Worm (Caenorhabditis elegans) whole organism, late embryonic: ENCODE measurements around the gene C53B7.2.
A peak's percentile ranks its signal among the peaks of the same experiment; 100 is the strongest.
"Not testable (repeated sequence)": the region's sequence is repeated elsewhere in the genome, so short reads cannot be mapped to it uniquely, and the experiment has no call there.

ENCODE experiments used
- C08G9.2 ChIP-seq: sonication (generic microtip); optimal IDR thresholded peaks from 2 replicates; lab custom pipeline; 2016; ENCODE audit warnings: mild to moderate bottlenecking, missing genetic modification characterization, moderate library complexity, missing compliant biosample characterization
- C38D4.7 ChIP-seq: fragments of 200-800 bp; sonication (Bioruptor generic); optimal IDR thresholded peaks from 2 replicates; lab custom pipeline; 2018; ENCODE audit warnings: mild to moderate bottlenecking, missing genetic modification characterization, moderate library complexity, missing compliant biosample characterization
- F13H6.1 ChIP-seq: sonication (generic microtip); optimal IDR thresholded peaks from 2 replicates; lab custom pipeline; 2016; ENCODE audit warnings: missing genetic modification characterization, missing compliant biosample characterization
- K09A11.1 ChIP-seq: sonication (generic microtip); optimal IDR thresholded peaks from 2 replicates; lab custom pipeline; 2017; ENCODE audit warnings: antibody characterized with exemption, mild to moderate bottlenecking, missing genetic modification characterization, missing compliant biosample characterization; ENCODE audit not compliant: insufficient read depth
- Y22D7AL.16 ChIP-seq: sonication (generic microtip); optimal IDR thresholded peaks from 2 replicates; lab custom pipeline; 2016; ENCODE audit warnings: missing genetic modification characterization, missing compliant biosample characterization
- ahr-1 ChIP-seq: sonication (generic microtip); optimal IDR thresholded peaks from 2 replicates; lab custom pipeline; 2016; ENCODE audit warnings: missing genetic modification characterization, missing compliant biosample characterization
- ama-1 ChIP-seq: fragments of 150-350 bp; optimal IDR thresholded peaks from 2 replicates; lab custom pipeline; 2014
- ceh-14 ChIP-seq: sonication (generic microtip); optimal IDR thresholded peaks from 2 replicates; lab custom pipeline; 2016; ENCODE audit warnings: missing genotype, missing genetic modification characterization, missing compliant biosample characterization
- ceh-19 ChIP-seq: fragments of 200-800 bp; sonication (Bioruptor generic); optimal IDR thresholded peaks from 2 replicates; lab custom pipeline; 2018; ENCODE audit warnings: mild to moderate bottlenecking, missing genetic modification characterization, missing compliant biosample characterization
- ceh-2 ChIP-seq: sonication (generic microtip); optimal IDR thresholded peaks from 2 replicates; lab custom pipeline; 2016; ENCODE audit warnings: missing genotype, missing genetic modification characterization, missing compliant biosample characterization
- ceh-22 ChIP-seq: sonication (generic microtip); optimal IDR thresholded peaks from 2 replicates; lab custom pipeline; 2017; ENCODE audit warnings: missing biosample characterization, missing genetic modification characterization
- ceh-24 ChIP-seq: sonication (generic microtip); optimal IDR thresholded peaks from 2 replicates; lab custom pipeline; 2016; ENCODE audit warnings: mild to moderate bottlenecking, missing genetic modification characterization, missing compliant biosample characterization
- ceh-34 ChIP-seq: sonication (generic microtip); optimal IDR thresholded peaks from 2 replicates; lab custom pipeline; 2016; ENCODE audit warnings: mild to moderate bottlenecking, missing genetic modification characterization, missing compliant biosample characterization
- ceh-45 ChIP-seq: fragments of 200-800 bp; sonication (Bioruptor generic); IDR thresholded peaks from 2 replicates; pipeline ENCODE4 v1.3.6; 2022; ENCODE audit warnings: missing genetic modification reagents, missing genetic modification characterization, missing compliant biosample characterization
- ceh-6 ChIP-seq: fragments of 200-800 bp; sonication (Bioruptor generic); optimal IDR thresholded peaks from 2 replicates; lab custom pipeline; 2018; ENCODE audit warnings: mild to moderate bottlenecking, missing genetic modification characterization, missing compliant biosample characterization
- ceh-9 ChIP-seq: sonication (generic microtip); optimal IDR thresholded peaks from 2 replicates; lab custom pipeline; 2016; ENCODE audit warnings: mild to moderate bottlenecking, missing genetic modification characterization, inconsistent platforms, missing compliant biosample characterization
- che-1 ChIP-seq: sonication (generic microtip); optimal IDR thresholded peaks from 2 replicates; lab custom pipeline; 2016; ENCODE audit warnings: mild to moderate bottlenecking, missing genetic modification characterization, missing compliant biosample characterization
- dve-1 ChIP-seq: sonication (generic microtip); optimal IDR thresholded peaks from 2 replicates; lab custom pipeline; 2017; ENCODE audit warnings: antibody characterized with exemption, mild to moderate bottlenecking, missing genetic modification characterization, missing compliant biosample characterization
- elt-2 ChIP-seq: sonication (generic microtip); optimal IDR thresholded peaks from 2 replicates; lab custom pipeline; 2016; ENCODE audit warnings: missing genetic modification reagents, missing genetic modification characterization, missing compliant biosample characterization
- elt-4 ChIP-seq: sonication (generic microtip); optimal IDR thresholded peaks from 2 replicates; lab custom pipeline; 2016; ENCODE audit warnings: missing genetic modification characterization, missing compliant biosample characterization
- ets-4 ChIP-seq: sonication (generic microtip); optimal IDR thresholded peaks from 2 replicates; lab custom pipeline; 2016; ENCODE audit warnings: missing genetic modification characterization, missing compliant biosample characterization
- fax-1 ChIP-seq: sonication (generic microtip); optimal IDR thresholded peaks from 2 replicates; lab custom pipeline; 2016; ENCODE audit warnings: missing genotype, missing genetic modification characterization, missing compliant biosample characterization
- fkh-10 ChIP-seq: fragments of 150-350 bp; optimal IDR thresholded peaks from 2 replicates; lab custom pipeline; 2014; ENCODE audit warnings: missing biosample characterization, missing genetic modification reagents, missing genetic modification characterization
- hlh-30 ChIP-seq: sonication (generic microtip); optimal IDR thresholded peaks from 2 replicates; lab custom pipeline; 2017; ENCODE audit warnings: antibody characterized with exemption, missing genetic modification characterization, missing compliant biosample characterization; ENCODE audit not compliant: insufficient read depth
- hlh-6 ChIP-seq: sonication (generic microtip); optimal IDR thresholded peaks from 2 replicates; lab custom pipeline; 2016; ENCODE audit warnings: missing genotype, missing genetic modification characterization, missing compliant biosample characterization
- hlh-8 ChIP-seq: sonication (generic microtip); optimal IDR thresholded peaks from 2 replicates; lab custom pipeline; 2016; ENCODE audit warnings: missing genotype, missing genetic modification characterization, missing compliant biosample characterization
- lin-11 ChIP-seq: fragments of 200-800 bp; sonication (Bioruptor generic); optimal IDR thresholded peaks from 2 replicates; lab custom pipeline; 2018; ENCODE audit warnings: mild to moderate bottlenecking, missing genetic modification characterization, missing compliant biosample characterization
- madf-2 ChIP-seq: sonication (generic microtip); optimal IDR thresholded peaks from 2 replicates; lab custom pipeline; 2017; ENCODE audit warnings: missing genetic modification characterization, missing compliant biosample characterization
- mec-3 ChIP-seq: sonication (generic microtip); optimal IDR thresholded peaks from 2 replicates; lab custom pipeline; 2016; ENCODE audit warnings: borderline replicate concordance, missing genetic modification characterization, missing compliant biosample characterization
- nfya-1 ChIP-seq: sonication (generic microtip); optimal IDR thresholded peaks from 2 replicates; lab custom pipeline; 2017; ENCODE audit warnings: missing genetic modification characterization, mild to moderate bottlenecking, missing compliant biosample characterization, antibody characterized with exemption, moderate library complexity
- nhr-11 ChIP-seq: fragments of 150-350 bp; optimal IDR thresholded peaks from 2 replicates; lab custom pipeline; 2014; ENCODE audit warnings: missing biosample characterization, missing genetic modification characterization
- npax-4 ChIP-seq: sonication (generic microtip); optimal IDR thresholded peaks from 2 replicates; lab custom pipeline; 2016; ENCODE audit warnings: missing genetic modification characterization, missing compliant biosample characterization
- pat-9 ChIP-seq: fragments of 200-800 bp; sonication (Bioruptor generic); optimal IDR thresholded peaks from 2 replicates; lab custom pipeline; 2018; ENCODE audit warnings: mild to moderate bottlenecking, missing genetic modification characterization, moderate library complexity, missing compliant biosample characterization
- pha-4 ChIP-seq: fragments of 150-350 bp; optimal IDR thresholded peaks from 2 replicates; lab custom pipeline; 2018; ENCODE audit warnings: missing biosample characterization, missing genetic modification reagents, missing genetic modification characterization
- sdc-2 ChIP-seq: sonication (generic microtip); optimal IDR thresholded peaks from 2 replicates; lab custom pipeline; 2016; ENCODE audit warnings: missing genotype, missing genetic modification characterization, missing compliant biosample characterization
- sox-4 ChIP-seq: sonication (generic microtip); optimal IDR thresholded peaks from 2 replicates; lab custom pipeline; 2017; ENCODE audit warnings: mild to moderate bottlenecking, missing genetic modification characterization, inconsistent platforms, missing compliant biosample characterization
- tbx-2 ChIP-seq: sonication (generic microtip); optimal IDR thresholded peaks from 2 replicates; lab custom pipeline; 2016; ENCODE audit warnings: missing genetic modification characterization, missing compliant biosample characterization
- ttx-3 ChIP-seq: sonication (generic microtip); optimal IDR thresholded peaks from 2 replicates; lab custom pipeline; 2016; ENCODE audit warnings: missing genetic modification reagents, missing genetic modification characterization, missing compliant biosample characterization
- unc-3 ChIP-seq, 2 experiments: fragments of 200-800 bp in 1 of 2; sonication (Bioruptor generic) in 1 of 2; sonication (generic microtip) in 1 of 2; conservative IDR thresholded peaks in 1 of 2; optimal IDR thresholded peaks in 1 of 2; 2 replicates each; pipeline versions ENCODE4 v1.3.6 to Lab custom; 2016 to 2022; ENCODE audit warnings: missing compliant biosample characterization in 2 of 2, missing genetic modification characterization in 2 of 2, missing genetic modification reagents in 1 of 2
- unc-42 ChIP-seq: sonication (generic microtip); optimal IDR thresholded peaks from 2 replicates; lab custom pipeline; 2016; ENCODE audit warnings: missing genotype, missing genetic modification characterization, missing compliant biosample characterization
- zip-5 ChIP-seq: sonication (generic microtip); optimal IDR thresholded peaks from 2 replicates; lab custom pipeline; 2016; ENCODE audit warnings: missing genetic modification characterization, missing compliant biosample characterization

Gene C53B7.2

DNA sequence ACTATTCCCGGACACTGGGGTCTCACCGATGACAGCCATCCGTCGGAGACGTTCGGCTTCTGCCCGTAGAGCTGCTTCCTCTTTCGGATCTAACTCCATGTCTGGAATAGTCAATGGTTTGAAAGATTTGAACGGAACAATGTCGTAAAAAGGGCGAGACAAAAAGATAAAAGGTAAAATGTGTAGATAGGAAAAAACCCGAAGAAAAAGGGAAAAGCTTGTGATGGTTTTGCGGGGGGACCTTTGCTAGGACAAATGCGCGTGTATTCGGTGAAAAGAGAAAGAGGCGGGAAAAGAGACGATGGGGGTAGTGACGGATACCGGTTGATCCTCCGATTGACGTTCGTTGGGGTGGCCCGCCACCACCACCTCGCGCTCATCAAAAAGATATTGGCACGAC, 31.4 kb downstream of the C53B7.2 start, which contains the start of gene col-173:
col-173 (minus strand) TSS at position 101 of the 400 bp plus-strand sequence.
- TF ChIP-seq nfya-1: no peak
- TF ChIP-seq ceh-14 (tag; lab: Kevin White, UChicago): no peak
- TF ChIP-seq ceh-34: no peak
- TF ChIP-seq ets-4 (tag; lab: Kevin White, UChicago): no peak
- TF ChIP-seq ceh-19: no peak
- no peak for TF ChIP-seq madf-2
- no peak for TF ChIP-seq ceh-24 (tag; lab: Kevin White, UChicago)
- no peak for TF ChIP-seq nhr-11 (tag; lab: Kevin White, UChicago)
- no peak for TF ChIP-seq elt-4 (tag; lab: Kevin White, UChicago)
- TF ChIP-seq hlh-6 (tag; lab: Kevin White, UChicago): no peak
- no peak for TF ChIP-seq ahr-1 (tag; lab: Kevin White, UChicago)
- TF ChIP-seq ceh-2: no peak
- TF ChIP-seq fkh-10 (GFP tag; lab: Kevin White, UChicago): no peak
- TF ChIP-seq che-1 (tag; lab: Kevin White, UChicago): no peak
- TF ChIP-seq ttx-3 (tag; lab: Kevin White, UChicago): no peak
- TF ChIP-seq unc-3 (GFP tag; conservative IDR thresholded peaks at IDR 0.05; lab: Robert Waterston, UW): no peak
- no peak for TF ChIP-seq unc-3 (tag; optimal IDR thresholded peaks at IDR 0.05; lab: Kevin White, UChicago)
- TF ChIP-seq unc-42 (tag; lab: Kevin White, UChicago): no peak
- no peak for TF ChIP-seq sox-4 (tag; lab: Kevin White, UChicago)
- TF ChIP-seq pha-4 (tag; lab: Kevin White, UChicago): no peak
- no peak for TF ChIP-seq K09A11.1 (tag; lab: Kevin White, UChicago)

ce11 chrX:6881795-6882194, 35.8 kb downstream of the C53B7.2 start, which contains the start of gene F41C6.6:
F41C6.6 (minus strand) TSS chrX:6881895.
- not testable (repeated sequence) for TF ChIP-seq mec-3 (tag; lab: Kevin White, UChicago); ets-4 (tag; lab: Kevin White, UChicago); hlh-8

ce11 chrX:6884439-6884838, 38.4 kb downstream of the C53B7.2 start:
- no peak for TF ChIP-seq Y22D7AL.16 (tag; lab: Kevin White, UChicago)
- TF ChIP-seq ceh-24 (tag; lab: Kevin White, UChicago): no peak

- TF ChIP-seq elt-2 (tag; lab: Kevin White, UChicago): peak; percentile 25
- TF ChIP-seq ceh-22 (tag; lab: Kevin White, UChicago): no peak
Measured at ce11 chrX:6885227-6885853, 39.3 kb downstream of the C53B7.2 start, which contains the start of gene F41C6.7. F41C6.7 (minus strand) TSS chrX:6885277.

DNA sequence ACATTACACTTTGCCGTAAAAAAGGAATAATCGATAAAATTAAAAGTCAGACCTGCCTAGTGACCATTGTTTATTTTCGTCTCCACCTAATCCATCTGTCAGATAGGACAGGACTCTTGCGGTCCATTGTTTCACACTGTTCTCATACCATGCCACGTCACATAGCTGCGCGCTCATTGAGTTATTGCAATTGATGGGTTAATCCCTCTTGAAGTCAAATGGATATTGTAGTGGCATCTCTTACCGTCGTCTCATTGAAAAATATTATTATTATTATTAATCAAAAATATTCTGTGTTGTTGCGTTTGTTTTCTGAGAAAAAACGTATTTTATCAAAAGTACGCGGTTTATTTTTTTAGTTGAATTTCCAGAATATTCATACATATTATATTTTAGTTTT, 42.2 kb downstream of the C53B7.2 start:
- TF ChIP-seq tbx-2: no peak
- no peak for TF ChIP-seq ceh-9 (tag; lab: Kevin White, UChicago)
- TF ChIP-seq ama-1 (lab: Kevin White, UChicago): no peak
- no peak for TF ChIP-seq ceh-6 (GFP tag; lab: Kevin White, UChicago)

DNA sequence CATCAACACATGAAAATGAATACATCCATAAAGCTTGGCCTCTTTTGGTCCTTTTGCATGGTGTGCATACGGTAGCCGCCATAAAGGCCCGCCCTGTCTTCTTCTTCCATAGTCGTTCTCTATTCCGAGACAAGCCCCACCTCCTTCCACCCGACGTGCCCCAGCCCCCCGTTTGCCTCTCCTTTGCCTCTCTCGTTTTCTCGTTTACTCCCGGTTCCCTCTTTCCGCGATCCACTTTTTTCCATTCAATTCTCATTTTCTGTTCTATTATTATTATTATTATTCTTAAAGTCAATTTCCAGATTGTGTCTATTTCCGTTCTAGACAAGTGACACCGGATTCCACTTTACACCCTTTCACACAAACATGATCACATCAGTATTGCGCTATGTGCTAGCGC, 43.3 kb downstream of the C53B7.2 start, which contains the start of gene unc-6:
unc-6 (plus strand) TSS at position 301 of the 400 bp plus-strand sequence.
- TF ChIP-seq hlh-30 (tag; lab: Kevin White, UChicago) (no peak), tbx-2 (no peak), lin-11 (tag; lab: Kevin White, UChicago) (no peak), dve-1 (no peak), C08G9.2 (tag; lab: Kevin White, UChicago) (no peak), F13H6.1 (tag; lab: Kevin White, UChicago) (no peak), pha-4 (tag; lab: Kevin White, UChicago) (no peak), ceh-19 (no peak), sdc-2 (tag; lab: Kevin White, UChicago) (no peak), ceh-45 (no peak), zip-5 (tag; lab: Kevin White, UChicago) (no peak), pat-9 (tag; lab: Kevin White, UChicago) (no peak), npax-4 (tag; lab: Kevin White, UChicago) (no peak), ceh-14 (tag; lab: Kevin White, UChicago) (no peak), C38D4.7 (no peak), unc-3 (GFP tag; conservative IDR thresholded peaks at IDR 0.05; lab: Robert Waterston, UW) (no peak), unc-3 (tag; optimal IDR thresholded peaks at IDR 0.05; lab: Kevin White, UChicago) (no peak), fax-1 (tag; lab: Kevin White, UChicago) (no peak), ceh-2 (no peak)
